Worm (Caenorhabditis elegans): ENCODE results near the gene cyn-2.

Gene cyn-2

DNA sequence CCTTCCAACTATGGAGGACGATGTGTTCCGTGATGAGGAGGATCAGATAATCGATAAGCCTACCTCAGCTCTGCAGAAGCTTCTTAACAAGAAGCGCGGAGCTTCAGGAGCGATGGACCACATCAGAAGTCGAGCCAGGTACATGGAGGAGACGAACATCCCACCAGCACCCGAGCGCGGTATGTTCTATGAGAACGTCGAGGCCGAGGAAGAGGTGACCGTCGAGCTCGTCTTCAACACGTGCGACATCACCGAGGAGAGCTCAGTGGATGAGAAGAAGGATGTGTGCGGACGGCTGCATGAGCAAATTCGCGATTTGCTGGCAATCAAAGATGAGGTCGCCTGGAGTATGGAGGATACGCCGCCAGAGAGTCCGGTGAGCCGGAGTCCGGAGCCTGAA, 40.5 kb upstream of the cyn-2 start:
- TF ChIP-seq nhr-77 (tag; optimal IDR thresholded peaks at IDR 0.05) (no peak), mbf-1 (tag; optimal IDR thresholded peaks at IDR 0.05) (no peak), nhr-10 (tag; optimal IDR thresholded peaks at IDR 0.05) (no peak), unc-62 (GFP tag; optimal IDR thresholded peaks at IDR 0.05) (no peak), nhr-12 (tag; optimal IDR thresholded peaks at IDR 0.05) (no peak), elt-1 (tag; optimal IDR thresholded peaks at IDR 0.05) (no peak), skn-1 (tag; optimal IDR thresholded peaks at IDR 0.05) (no peak), ztf-1 (GFP tag; conservative IDR thresholded peaks at IDR 0.05) (no peak), ztf-11 (tag; optimal IDR thresholded peaks at IDR 0.05) (no peak), lsy-2 (tag; optimal IDR thresholded peaks at IDR 0.05) (no peak), ama-1 (optimal IDR thresholded peaks at IDR 0.05) (no peak)

DNA sequence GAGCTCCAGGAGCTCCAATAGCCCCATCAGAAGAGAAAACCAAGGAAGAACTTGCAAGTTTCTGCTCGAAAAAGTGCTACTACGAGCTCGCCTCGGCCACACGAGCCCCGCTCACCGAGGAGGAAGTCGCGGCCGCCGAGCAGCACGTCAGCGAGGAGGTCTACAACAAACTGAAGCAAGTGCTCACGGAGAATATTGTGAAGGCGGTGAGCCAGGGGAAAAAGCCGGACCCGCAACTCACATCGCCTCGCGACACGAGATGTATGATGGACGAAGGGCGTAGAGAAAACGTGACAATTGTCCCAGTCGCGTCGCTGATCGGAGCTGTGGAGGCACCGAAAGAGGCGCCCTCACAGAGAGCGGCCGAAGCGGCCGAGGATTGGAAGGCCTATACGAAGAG, 39.8 kb upstream of the cyn-2 start:
- TF ChIP-seq ceh-82 (tag; optimal IDR thresholded peaks at IDR 0.05): no peak

DNA sequence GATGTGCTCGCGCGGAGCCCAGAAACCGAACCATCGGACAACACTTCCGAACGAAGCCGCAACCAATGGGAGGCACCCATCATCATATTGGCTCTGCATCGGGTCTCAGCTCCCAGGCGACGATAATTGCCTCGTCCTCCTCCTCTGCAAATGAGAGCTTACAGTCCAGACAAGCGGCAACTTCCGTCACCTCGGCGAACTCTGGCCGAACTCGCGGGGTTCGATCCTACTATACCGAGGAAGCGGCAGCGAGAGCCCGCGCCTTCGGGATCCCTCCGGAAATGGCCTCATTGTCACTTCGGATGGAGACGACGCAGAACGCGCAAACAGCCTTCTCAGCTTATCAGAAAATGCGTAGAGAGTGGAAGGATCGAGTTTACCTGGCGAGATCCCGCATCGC, 37.5 kb upstream of the cyn-2 start:
- TF ChIP-seq R02D3.7 (tag; optimal IDR thresholded peaks at IDR 0.05): no peak
- TF ChIP-seq ztf-1 (GFP tag; conservative IDR thresholded peaks at IDR 0.05): no peak
- no peak for TF ChIP-seq elt-1 (tag; optimal IDR thresholded peaks at IDR 0.05)
- no peak for TF ChIP-seq zag-1 (tag; optimal IDR thresholded peaks at IDR 0.05)
- no peak for TF ChIP-seq C34F6.9 (tag; optimal IDR thresholded peaks at IDR 0.05)
- no peak for TF ChIP-seq elt-3 (tag; optimal IDR thresholded peaks at IDR 0.05)
- TF ChIP-seq crh-2 (tag; optimal IDR thresholded peaks at IDR 0.05): no peak
- TF ChIP-seq ceh-82 (tag; optimal IDR thresholded peaks at IDR 0.05): no peak
- TF ChIP-seq nhr-6 (tag; optimal IDR thresholded peaks at IDR 0.05): no peak
- TF ChIP-seq nhr-21 (tag; optimal IDR thresholded peaks at IDR 0.05): no peak
- TF ChIP-seq lin-39 (tag; optimal IDR thresholded peaks at IDR 0.05): no peak
- no peak for TF ChIP-seq ztf-4 (tag; optimal IDR thresholded peaks at IDR 0.05)
- no peak for TF ChIP-seq alr-1 (tag; optimal IDR thresholded peaks at IDR 0.05)
- TF ChIP-seq nhr-23 (tag; optimal IDR thresholded peaks at IDR 0.05): no peak

DNA sequence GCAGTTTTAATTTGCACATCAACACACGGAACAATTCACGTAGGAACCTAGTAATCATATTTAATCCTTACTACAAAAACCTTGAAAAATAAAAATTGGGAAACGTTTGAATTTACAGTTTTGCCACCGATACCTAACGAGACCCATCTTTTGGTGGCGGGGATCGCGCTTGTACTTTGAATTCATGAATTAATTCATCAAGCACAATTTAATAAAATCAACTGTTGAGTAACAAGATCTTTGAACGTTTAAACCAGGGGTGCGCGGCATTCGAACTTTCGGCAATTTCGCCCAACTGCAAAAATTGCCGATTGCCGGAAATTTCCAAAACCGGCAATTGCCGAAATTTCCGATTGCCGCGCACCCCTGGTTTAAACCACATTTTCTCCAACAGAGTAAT, 35.8 kb upstream of the cyn-2 start:
- TF ChIP-seq lin-13 (GFP tag; optimal IDR thresholded peaks at IDR 0.05): no peak
- TF ChIP-seq crh-2 (tag; optimal IDR thresholded peaks at IDR 0.05): no peak
- no peak for TF ChIP-seq blmp-1 (tag; optimal IDR thresholded peaks at IDR 0.05; ENCODE audit: insufficient read depth)
- no peak for TF ChIP-seq alr-1 (tag; optimal IDR thresholded peaks at IDR 0.05)
- no peak for TF ChIP-seq nhr-129 (tag; optimal IDR thresholded peaks at IDR 0.05)
- no peak for TF ChIP-seq ceh-82 (tag; optimal IDR thresholded peaks at IDR 0.05)
- no peak for TF ChIP-seq lin-39 (tag; optimal IDR thresholded peaks at IDR 0.05)
- TF ChIP-seq nhr-77 (tag; optimal IDR thresholded peaks at IDR 0.05): no peak
- no peak for TF ChIP-seq elt-1 (tag; optimal IDR thresholded peaks at IDR 0.05)
- no peak for TF ChIP-seq nhr-12 (tag; optimal IDR thresholded peaks at IDR 0.05)
- TF ChIP-seq unc-55 (GFP tag; optimal IDR thresholded peaks at IDR 0.05): no peak
- no peak for TF ChIP-seq snpc-4 (tag; optimal IDR thresholded peaks at IDR 0.05)
- no peak for TF ChIP-seq F13H6.1 (tag; optimal IDR thresholded peaks at IDR 0.05)
- TF ChIP-seq mab-5 (tag; optimal IDR thresholded peaks at IDR 0.05): no peak
- TF ChIP-seq skn-1 (tag; optimal IDR thresholded peaks at IDR 0.05): no peak
- no peak for TF ChIP-seq nhr-10 (tag; optimal IDR thresholded peaks at IDR 0.05)
- TF ChIP-seq nhr-6 (tag; optimal IDR thresholded peaks at IDR 0.05): no peak
- TF ChIP-seq peb-1 (tag; optimal IDR thresholded peaks at IDR 0.05): no peak
- no peak for TF ChIP-seq sem-4 (tag; optimal IDR thresholded peaks at IDR 0.05)
- TF ChIP-seq nhr-23 (tag; optimal IDR thresholded peaks at IDR 0.05): no peak

DNA sequence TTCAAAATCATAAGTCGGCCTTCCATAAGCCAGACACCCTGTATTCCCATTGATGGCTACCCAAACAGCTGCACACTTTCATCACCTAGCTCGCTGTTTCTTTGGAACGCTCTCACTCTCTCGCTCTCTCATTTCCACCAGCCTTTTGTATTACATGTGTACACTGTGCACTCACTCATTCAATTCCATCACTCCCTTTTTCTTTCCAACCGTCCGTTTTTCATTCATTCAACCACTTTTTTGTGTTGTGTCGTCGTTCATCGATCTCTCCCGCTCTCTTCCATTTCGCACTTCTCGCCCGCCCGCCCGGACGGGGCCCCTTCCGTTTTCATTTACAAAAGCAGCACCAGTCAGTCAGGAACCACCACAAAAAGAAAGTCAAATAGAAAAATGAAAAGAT, 34.5 kb upstream of the cyn-2 start:
- TF ChIP-seq ZK546.5 (tag; optimal IDR thresholded peaks at IDR 0.05) (no peak), nhr-129 (tag; optimal IDR thresholded peaks at IDR 0.05) (peak; percentile 24), fos-1 (tag; optimal IDR thresholded peaks at IDR 0.05) (peak; percentile 76)

DNA sequence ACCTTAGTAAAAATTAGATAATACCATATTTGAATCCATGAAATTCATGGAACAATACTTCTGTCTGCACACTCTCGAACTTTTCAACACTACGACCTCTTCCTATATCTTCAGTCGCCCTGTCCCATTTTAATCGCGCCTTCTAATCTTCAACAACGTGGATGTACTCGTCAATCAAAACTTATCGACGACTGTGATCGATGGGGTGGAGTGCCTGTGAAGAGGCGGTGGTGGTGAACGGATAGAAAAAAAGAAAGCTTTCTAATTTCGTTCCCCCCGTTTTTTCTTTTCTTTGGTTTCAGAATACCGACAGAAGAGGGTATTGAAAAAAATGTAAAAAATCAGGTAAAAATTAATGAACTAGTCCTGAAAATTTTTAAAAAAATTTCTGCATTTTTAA, 33.4 kb upstream of the cyn-2 start:
- peak; percentile 4 for TF ChIP-seq elt-1 (tag; optimal IDR thresholded peaks at IDR 0.05)
- peak; percentile 27 for TF ChIP-seq ceh-16 (tag; optimal IDR thresholded peaks at IDR 0.05)
- TF ChIP-seq sma-3 (GFP tag; optimal IDR thresholded peaks at IDR 0.05): no peak
